Worm (Caenorhabditis elegans) whole organism, young adult: ENCODE results near the gene ZK177.11.
A peak's percentile ranks its signal among the peaks of the same experiment; 100 is the strongest.

ENCODE experiments used
- C06A6.2 ChIP-seq: fragments of 200-800 bp; sonication (Bioruptor generic); conservative IDR thresholded peaks from 2 replicates; pipeline ENCODE4 v1.3.6; 2022; ENCODE audit warnings: missing genetic modification characterization, missing compliant biosample characterization
- D2030.7 ChIP-seq: fragments of 200-800 bp; sonication (Bioruptor generic); IDR thresholded peaks from 2 replicates; pipeline ENCODE4 v1.3.6; 2022; ENCODE audit warnings: missing genetic modification reagents, missing genetic modification characterization, missing compliant biosample characterization
- F22D6.2 ChIP-seq: sonication (generic microtip); optimal IDR thresholded peaks from 2 replicates; lab custom pipeline; 2016; ENCODE audit warnings: mild to moderate bottlenecking, missing genetic modification characterization, missing compliant biosample characterization
- F23B12.7 ChIP-seq: sonication (generic microtip); optimal IDR thresholded peaks from 2 replicates; lab custom pipeline; 2017; ENCODE audit warnings: missing genetic modification characterization, mild to moderate bottlenecking, missing compliant biosample characterization, antibody characterized with exemption, moderate library complexity; ENCODE audit not compliant: insufficient read depth
- F33H1.4 ChIP-seq: fragments of 200-800 bp; sonication (Bioruptor generic); IDR thresholded peaks from 2 replicates; pipeline ENCODE4 v1.3.6; 2022; ENCODE audit warnings: missing genetic modification reagents, missing genetic modification characterization, missing compliant biosample characterization
- F37B4.10 ChIP-seq: fragments of 200-800 bp; sonication (Bioruptor generic); IDR thresholded peaks from 2 replicates; pipeline ENCODE4 v1.3.6; 2022; ENCODE audit warnings: missing genetic modification characterization, missing compliant biosample characterization
- F49E8.2 ChIP-seq: sonication (generic microtip); optimal IDR thresholded peaks from 3 replicates; lab custom pipeline; 2017; ENCODE audit warnings: missing genetic modification characterization, mild to moderate bottlenecking, missing compliant biosample characterization, antibody characterized with exemption, moderate library complexity; ENCODE audit not compliant: insufficient read depth
- F52B5.7 ChIP-seq: sonication (generic microtip); optimal IDR thresholded peaks from 2 replicates; lab custom pipeline; 2016; ENCODE audit warnings: mild to moderate bottlenecking, missing genetic modification characterization, missing compliant biosample characterization
- F55B11.4 ChIP-seq: sonication (generic microtip); optimal IDR thresholded peaks from 2 replicates; lab custom pipeline; 2016; ENCODE audit warnings: missing compliant biosample characterization, missing genetic modification characterization, borderline replicate concordance; ENCODE audit not compliant: insufficient read depth
- T26A5.8 ChIP-seq: sonication (generic microtip); optimal IDR thresholded peaks from 2 replicates; lab custom pipeline; 2016; ENCODE audit warnings: missing genetic modification characterization, missing compliant biosample characterization
- Y53F4B.3 ChIP-seq: fragments of 200-800 bp; sonication (Bioruptor generic); IDR thresholded peaks from 2 replicates; pipeline ENCODE4 v1.3.6; 2022; ENCODE audit warnings: missing genetic modification reagents, missing genetic modification characterization, missing compliant biosample characterization
- Y79H2A.3 ChIP-seq: fragments of 200-800 bp; sonication (Bioruptor generic); conservative IDR thresholded peaks from 2 replicates; pipeline ENCODE4 v1.3.6; 2022; ENCODE audit warnings: missing genetic modification reagents, missing genetic modification characterization, missing compliant biosample characterization
- ZK185.1 ChIP-seq: sonication (generic microtip); optimal IDR thresholded peaks from 2 replicates; lab custom pipeline; 2016; ENCODE audit warnings: mild to moderate bottlenecking, missing genetic modification characterization, missing compliant biosample characterization; ENCODE audit not compliant: poor library complexity, severe bottlenecking
- attf-6 ChIP-seq: fragments of 200-800 bp; sonication (Bioruptor generic); IDR thresholded peaks from 2 replicates; pipeline ENCODE4 v1.3.6; 2022; ENCODE audit warnings: missing genetic modification reagents, missing genetic modification characterization, missing compliant biosample characterization
- ceh-79 ChIP-seq: sonication (generic microtip); optimal IDR thresholded peaks from 2 replicates; lab custom pipeline; 2017; ENCODE audit warnings: mild to moderate bottlenecking, missing genetic modification characterization, missing compliant biosample characterization
- ceh-91 ChIP-seq: fragments of 200-800 bp; sonication (Bioruptor generic); IDR thresholded peaks from 2 replicates; pipeline ENCODE4 v1.3.6; 2022; ENCODE audit warnings: missing genetic modification reagents, missing genetic modification characterization, missing compliant biosample characterization
- dox-1 ChIP-seq: fragments of 200-800 bp; sonication (Bioruptor generic); IDR thresholded peaks from 2 replicates; pipeline ENCODE4 v1.3.6; 2022; ENCODE audit warnings: missing genetic modification reagents, missing genetic modification characterization, missing compliant biosample characterization
- egrh-3 ChIP-seq: fragments of 200-800 bp; sonication (Bioruptor generic); IDR thresholded peaks from 2 replicates; pipeline ENCODE4 v1.3.6; 2022; ENCODE audit warnings: missing genetic modification reagents, missing genetic modification characterization, missing compliant biosample characterization
- fkh-3 ChIP-seq: sonication (generic microtip); optimal IDR thresholded peaks from 2 replicates; lab custom pipeline; 2016; ENCODE audit warnings: mild to moderate bottlenecking, missing genetic modification characterization, missing compliant biosample characterization
- hmg-1.2 ChIP-seq: fragments of 200-800 bp; sonication (Bioruptor generic); IDR thresholded peaks from 2 replicates; pipeline ENCODE4 v1.3.6; 2022; ENCODE audit warnings: missing genetic modification reagents, missing genetic modification characterization, missing compliant biosample characterization
- let-526 ChIP-seq: fragments of 200-800 bp; sonication (Bioruptor generic); IDR thresholded peaks from 2 replicates; pipeline ENCODE4 v1.3.6; 2022; ENCODE audit warnings: missing genetic modification reagents, missing genetic modification characterization, missing compliant biosample characterization
- let-607 ChIP-seq, 2 experiments: fragments of 200-800 bp in 1 of 2; sonication (Bioruptor generic) in 1 of 2; sonication (generic microtip) in 1 of 2; optimal IDR thresholded peaks; 2 replicates each; lab custom pipeline; 2016 to 2018; ENCODE audit warnings: mild to moderate bottlenecking in 2 of 2, missing compliant biosample characterization in 2 of 2, missing genetic modification characterization in 2 of 2, moderate library complexity in 2 of 2, missing genotype in 1 of 2
- lin-26 ChIP-seq: fragments of 200-800 bp; sonication (Bioruptor generic); IDR thresholded peaks from 2 replicates; pipeline ENCODE4 v1.3.6; 2022; ENCODE audit warnings: missing genetic modification reagents, missing genetic modification characterization, missing compliant biosample characterization
- lin-54 ChIP-seq: fragments of 200-800 bp; sonication (Bioruptor generic); optimal IDR thresholded peaks from 2 replicates; lab custom pipeline; 2018; ENCODE audit warnings: mild to moderate bottlenecking, missing genetic modification characterization, missing compliant biosample characterization
- madf-10 ChIP-seq: sonication (generic microtip); optimal IDR thresholded peaks from 2 replicates; lab custom pipeline; 2016; ENCODE audit warnings: mild to moderate bottlenecking, missing genetic modification characterization, missing compliant biosample characterization
- madf-3 ChIP-seq: fragments of 200-800 bp; sonication (Bioruptor generic); IDR thresholded peaks from 2 replicates; pipeline ENCODE4 v1.3.6; 2022; ENCODE audit warnings: missing genetic modification reagents, missing genetic modification characterization, missing compliant biosample characterization
- mxl-1 ChIP-seq: sonication (generic microtip); optimal IDR thresholded peaks from 2 replicates; lab custom pipeline; 2016; ENCODE audit warnings: missing genetic modification characterization, missing compliant biosample characterization
- nhr-80 ChIP-seq: sonication (generic microtip); optimal IDR thresholded peaks from 2 replicates; lab custom pipeline; 2016; ENCODE audit warnings: missing genetic modification characterization, missing compliant biosample characterization
- pha-4 ChIP-seq: fragments of 150-350 bp; sonication (generic microtip); optimal IDR thresholded peaks from 2 replicates; lab custom pipeline; 2014; ENCODE audit warnings: missing biosample characterization, missing genetic modification reagents, missing genetic modification characterization
- repo-1 ChIP-seq: sonication (generic microtip); optimal IDR thresholded peaks from 2 replicates; lab custom pipeline; 2017; ENCODE audit warnings: mild to moderate bottlenecking, missing genetic modification characterization, missing compliant biosample characterization
- sdz-38 ChIP-seq: sonication (generic microtip); optimal IDR thresholded peaks from 2 replicates; lab custom pipeline; 2016; ENCODE audit warnings: missing genotype, missing genetic modification characterization, missing compliant biosample characterization
- sptf-2 ChIP-seq: fragments of 200-800 bp; sonication (Bioruptor generic); optimal IDR thresholded peaks from 2 replicates; lab custom pipeline; 2018; ENCODE audit warnings: mild to moderate bottlenecking, missing genetic modification characterization, missing compliant biosample characterization
- tbp1 ChIP-seq: fragments of 200-800 bp; sonication (Bioruptor generic); optimal IDR thresholded peaks from 2 replicates; lab custom pipeline; 2018; ENCODE audit warnings: mild to moderate bottlenecking, missing genetic modification characterization, missing compliant biosample characterization
- zfh-2 ChIP-seq: fragments of 200-800 bp; sonication (Bioruptor generic); conservative IDR thresholded peaks from 2 replicates; pipeline ENCODE4 v1.3.6; 2022; ENCODE audit warnings: missing genetic modification reagents, missing genetic modification characterization, missing compliant biosample characterization
- zim-3 ChIP-seq: sonication (generic microtip); optimal IDR thresholded peaks from 2 replicates; lab custom pipeline; 2017; ENCODE audit warnings: mild to moderate bottlenecking, missing genetic modification characterization, moderate library complexity, missing compliant biosample characterization
- ztf-3 ChIP-seq: fragments of 200-800 bp; sonication (Bioruptor generic); optimal IDR thresholded peaks from 2 replicates; lab custom pipeline; 2018; ENCODE audit warnings: mild to moderate bottlenecking, missing genetic modification characterization, missing compliant biosample characterization
- ztf-6 ChIP-seq: fragments of 200-800 bp; sonication (Bioruptor generic); IDR thresholded peaks from 2 replicates; pipeline ENCODE4 v1.3.6; 2022; ENCODE audit warnings: missing genetic modification reagents, missing genetic modification characterization, missing compliant biosample characterization

Gene ZK177.11

DNA sequence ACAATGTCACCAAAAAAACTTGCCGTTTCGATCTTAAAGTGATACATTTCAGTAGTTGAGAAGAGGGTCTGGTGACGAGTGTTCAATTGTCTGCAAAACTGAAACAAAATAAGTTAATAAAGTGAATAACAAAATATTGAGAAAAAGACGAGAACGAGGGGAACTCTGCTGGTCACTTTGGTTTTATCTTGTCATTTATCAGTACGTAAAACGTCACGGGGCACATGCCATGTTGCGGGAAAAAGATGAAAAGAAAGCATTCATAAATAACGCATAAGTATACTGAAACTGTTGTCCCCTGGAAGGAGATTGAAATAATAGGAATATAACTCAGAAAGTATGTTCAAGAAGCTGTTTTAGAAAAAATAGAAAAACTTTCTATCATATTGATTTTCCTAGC lies 7.9 kb upstream of the ZK177.11 start, which contains the start of gene sahd-1:
Gene sahd-1, minus strand, starts transcription at position 100 of the 400 bp plus-strand sequence.
- TF ChIP-seq zfh-2 (GFP tag; lab: Robert Waterston, UW) (no peak), nhr-80 (tag; lab: Kevin White, UChicago) (peak; percentile 24), lin-26 (GFP tag; lab: Robert Waterston, UW) (no peak)

- TF ChIP-seq madf-3: no peak
- no peak for TF ChIP-seq D2030.7
- TF ChIP-seq pha-4 (tag; lab: Kevin White, UChicago): no peak
- TF ChIP-seq attf-6: no peak
- TF ChIP-seq C06A6.2 (GFP tag; lab: Robert Waterston, UW): no peak
- TF ChIP-seq ztf-3 (GFP tag; lab: Kevin White, UChicago): no peak
- TF ChIP-seq F52B5.7: no peak
- TF ChIP-seq T26A5.8 (tag; lab: Kevin White, UChicago): no peak
- TF ChIP-seq F33H1.4 (GFP tag; lab: Robert Waterston, UW): no peak
- TF ChIP-seq F49E8.2 (tag; lab: Kevin White, UChicago): no peak
- TF ChIP-seq lin-54 (GFP tag; lab: Kevin White, UChicago): no peak
- no peak for TF ChIP-seq fkh-3 (tag; lab: Kevin White, UChicago)
- TF ChIP-seq zim-3: no peak
- no peak for TF ChIP-seq ZK185.1 (tag; lab: Kevin White, UChicago)
- TF ChIP-seq let-526 (GFP tag; lab: Robert Waterston, UW): no peak
- no peak for TF ChIP-seq F23B12.7 (tag; lab: Kevin White, UChicago)
- TF ChIP-seq, all 124 proteins: peak for 0
Measured at ce11 chrII:5515542-5515941, 7.2 kb upstream of the ZK177.11 start, which contains the start of gene ZK177.3. ZK177.3 (plus strand) TSS chrII:5515842.

- TF ChIP-seq repo-1 (no peak), pha-4 (tag; lab: Kevin White, UChicago) (no peak), egrh-3 (GFP tag; lab: Robert Waterston, UW) (no peak), tbp1 (GFP tag; lab: Kevin White, UChicago) (no peak), Y79H2A.3 (no peak), dox-1 (no peak), C06A6.2 (GFP tag; lab: Robert Waterston, UW) (no peak), Y53F4B.3 (no peak), hmg-1.2 (no peak), F52B5.7 (no peak), F55B11.4 (tag; lab: Kevin White, UChicago) (no peak), sdz-38 (no peak)
Measured at ce11 chrII:5517643-5518042, 5.1 kb upstream of the ZK177.11 start, which contains the start of gene ZK177.9. ZK177.9 (minus strand) TSS chrII:5517743.

- no peak for TF ChIP-seq ceh-91 (GFP tag; lab: Robert Waterston, UW)
- TF ChIP-seq mxl-1 (tag; lab: Kevin White, UChicago): no peak
- TF ChIP-seq tbp1 (GFP tag; lab: Kevin White, UChicago): no peak
- no peak for TF ChIP-seq ceh-79 (tag; lab: Kevin White, UChicago)
- no peak for TF ChIP-seq ztf-6
- no peak for TF ChIP-seq let-607 (tag; optimal IDR thresholded peaks at IDR 0.05; lab: Kevin White, UChicago)
- no peak for TF ChIP-seq F22D6.2 (tag; lab: Kevin White, UChicago)
- TF ChIP-seq sptf-2 (GFP tag; lab: Kevin White, UChicago): no peak
- TF ChIP-seq madf-10 (tag; lab: Kevin White, UChicago): no peak
- no peak for TF ChIP-seq F37B4.10 (GFP tag; lab: Robert Waterston, UW)
- TF ChIP-seq madf-3: no peak
- TF ChIP-seq lin-26 (GFP tag; lab: Robert Waterston, UW): no peak
Measured at ce11 chrII:5518055-5518454, 4.7 kb upstream of the ZK177.11 start.
